Fruit fly (Drosophila melanogaster) whole organism, wandering third instar larva: ENCODE measurements around the gene Mal-B1.

Experiments
- CG32264 ChIP-seq: fragments of 200-800 bp; sonication (Bioruptor generic); optimal IDR thresholded peaks from 2 replicates; lab custom pipeline; 2016; ENCODE audit warnings: missing biosample characterization, missing genetic modification characterization
- CG9705 ChIP-seq: fragments of 200-800 bp; sonication (Bioruptor generic); optimal IDR thresholded peaks from 2 replicates; lab custom pipeline; 2018; ENCODE audit warnings: missing biosample characterization, mild to moderate bottlenecking, missing genetic modification characterization
- CrebA ChIP-seq: fragments of 200-800 bp; sonication (Bioruptor generic); optimal IDR thresholded peaks from 2 replicates; lab custom pipeline; 2016; ENCODE audit warnings: missing biosample characterization, mild to moderate bottlenecking, missing genetic modification characterization, borderline replicate concordance
- Dfd ChIP-seq: fragments of >200 bp; optimal IDR thresholded peaks from 2 replicates; lab custom pipeline; 2017; ENCODE audit warnings: missing biosample characterization, missing genetic modification characterization
- Dif ChIP-seq: fragments of 200-275, 200-300 bp; sonication (Bioruptor generic); optimal IDR thresholded peaks from 2 replicates; lab custom pipeline; 2018; ENCODE audit warnings: missing biosample characterization, missing genetic modification characterization; ENCODE audit not compliant: partially characterized antibody
- GATAd ChIP-seq: sonication (Bioruptor generic); optimal IDR thresholded peaks from 2 replicates; lab custom pipeline; 2016; ENCODE audit warnings: missing biosample characterization, missing genetic modification characterization
- HLH106 ChIP-seq: fragments of 200-800 bp; optimal IDR thresholded peaks from 3 replicates; lab custom pipeline; 2019; ENCODE audit warnings: missing biosample characterization, mild to moderate bottlenecking, missing genetic modification characterization, moderate library complexity
- Hnf4 ChIP-seq: fragments of 200-800 bp; sonication (Bioruptor generic); optimal IDR thresholded peaks from 2 replicates; lab custom pipeline; 2016; ENCODE audit warnings: missing biosample characterization, mild to moderate bottlenecking, missing genetic modification characterization
- Hr83 ChIP-seq: fragments of 200-300 bp; sonication (Bioruptor generic); optimal IDR thresholded peaks from 2 replicates; lab custom pipeline; 2016; ENCODE audit warnings: missing biosample characterization, mild to moderate bottlenecking, missing genetic modification characterization, moderate library complexity; ENCODE audit not compliant: poor library complexity, severe bottlenecking
- Jra ChIP-seq: sonication (Bioruptor generic); optimal IDR thresholded peaks from 2 replicates; lab custom pipeline; 2016; ENCODE audit warnings: missing biosample characterization, missing genetic modification characterization
- Myc ChIP-seq: fragments of >200 bp; optimal IDR thresholded peaks from 2 replicates; lab custom pipeline; 2017
- N ChIP-seq: fragments of >200 bp; optimal IDR thresholded peaks from 2 replicates; lab custom pipeline; 2018; ENCODE audit warnings: missing biosample characterization, missing external identifiers, missing genetic modification characterization
- OdsH ChIP-seq: fragments of 200-800 bp; sonication (Bioruptor generic); optimal IDR thresholded peaks from 2 replicates; lab custom pipeline; 2016; ENCODE audit warnings: missing biosample characterization, mild to moderate bottlenecking, missing genetic modification characterization
- Sp1 ChIP-seq: fragments of 200-800 bp; sonication (Bioruptor generic); optimal IDR thresholded peaks from 3 replicates; lab custom pipeline; 2019; ENCODE audit warnings: missing biosample characterization, mild to moderate bottlenecking, missing genetic modification characterization, moderate library complexity
- br ChIP-seq: fragments of 200-800 bp; sonication (Bioruptor generic); optimal IDR thresholded peaks from 2 replicates; lab custom pipeline; 2016; ENCODE audit warnings: missing biosample characterization, missing genetic modification characterization
- brk ChIP-seq: fragments of 200-800 bp; sonication (Bioruptor generic); optimal IDR thresholded peaks from 2 replicates; lab custom pipeline; 2016; ENCODE audit warnings: missing biosample characterization, mild to moderate bottlenecking, missing genetic modification characterization
- dl ChIP-seq, 2 experiments: fragments of 175-275, 200-275 bp in 1 of 2; fragments of 200-275 bp in 1 of 2; sonication (Bioruptor generic); optimal IDR thresholded peaks; lab custom pipeline; 2018; ENCODE audit warnings: mild to moderate bottlenecking in 2 of 2, missing biosample characterization in 2 of 2, missing genetic modification characterization in 2 of 2, moderate library complexity in 2 of 2; ENCODE audit not compliant: partially characterized antibody in 2 of 2, insufficient read depth in 1 of 2
- dmrt93B ChIP-seq: fragments of 200-800 bp; sonication (Bioruptor generic); optimal IDR thresholded peaks from 2 replicates; lab custom pipeline; 2018; ENCODE audit warnings: missing biosample characterization, mild to moderate bottlenecking, missing genetic modification characterization
- dsf ChIP-seq: sonication (Bioruptor generic); optimal IDR thresholded peaks from 2 replicates; lab custom pipeline; 2016; ENCODE audit warnings: missing biosample characterization, missing genetic modification characterization, borderline replicate concordance
- ey ChIP-seq: fragments of 200-800 bp; sonication (Bioruptor generic); optimal IDR thresholded peaks from 2 replicates; lab custom pipeline; 2016; ENCODE audit warnings: missing biosample characterization, missing genetic modification characterization
- foxo ChIP-seq, 2 experiments: fragments of 200-800 bp; sonication (Bioruptor generic); optimal IDR thresholded peaks; 2 replicates in 1 of 2; 3 replicates in 1 of 2; lab custom pipeline; 2016 to 2017; ENCODE audit warnings: missing biosample characterization in 2 of 2, missing genetic modification characterization in 2 of 2
- fru ChIP-seq: fragments of 200-800 bp; sonication (Bioruptor generic); optimal IDR thresholded peaks from 3 replicates; lab custom pipeline; 2016; ENCODE audit warnings: missing biosample characterization, mild to moderate bottlenecking, missing genetic modification characterization
- h ChIP-seq: fragments of 200-800 bp; sonication (Bioruptor generic); optimal IDR thresholded peaks from 3 replicates; lab custom pipeline; 2016; ENCODE audit warnings: missing biosample characterization, mild to moderate bottlenecking, missing genetic modification characterization
- jim ChIP-seq: fragments of 175-275, 200-325 bp; sonication (Bioruptor generic); optimal IDR thresholded peaks from 2 replicates; lab custom pipeline; 2016; ENCODE audit warnings: missing biosample characterization, mild to moderate bottlenecking, missing genetic modification characterization
- lola ChIP-seq: fragments of >200 bp; optimal IDR thresholded peaks from 2 replicates; lab custom pipeline; 2017; ENCODE audit warnings: missing biosample characterization, missing genetic modification characterization
- psq ChIP-seq: fragments of 200-800 bp; sonication (Bioruptor generic); optimal IDR thresholded peaks from 3 replicates; lab custom pipeline; 2017; ENCODE audit warnings: missing biosample characterization, mild to moderate bottlenecking, missing genetic modification characterization, moderate library complexity
- rgr ChIP-seq: fragments of 200-800 bp; sonication (Bioruptor generic); optimal IDR thresholded peaks from 3 replicates; lab custom pipeline; 2016; ENCODE audit warnings: missing biosample characterization, mild to moderate bottlenecking, missing genetic modification characterization
- sv ChIP-seq: fragments of 200-800 bp; sonication (Bioruptor generic); optimal IDR thresholded peaks from 3 replicates; lab custom pipeline; 2016; ENCODE audit warnings: missing biosample characterization, missing genetic modification characterization
- tai ChIP-seq: sonication (Bioruptor generic); optimal IDR thresholded peaks from 2 replicates; lab custom pipeline; 2016; ENCODE audit warnings: missing biosample characterization, missing genetic modification characterization
- usp ChIP-seq: fragments of >200 bp; optimal IDR thresholded peaks from 2 replicates; lab custom pipeline; 2017; ENCODE audit warnings: missing biosample characterization, missing genetic modification characterization

Gene Mal-B1

dm6 chr2L:11813665-11814087 is 33.4 kb upstream of the Mal-B1 start, which contains the start of gene CycY:
Gene CycY, minus strand, starts transcription at chr2L:11813780.
- TF ChIP-seq jim (GFP tag; lab: Kevin White, UChicago), result no peak
- TF ChIP-seq HLH106 (tag; lab: Kevin White, UChicago), result peak; percentile 5
- TF ChIP-seq Dif, result no peak
- TF ChIP-seq foxo (GFP tag; optimal IDR thresholded peaks at IDR 0.05; lab: Kevin White, UChicago), result peak in 1 of 2 experiments; percentile 11
- TF ChIP-seq brk (GFP tag; lab: Kevin White, UChicago), result peak; percentile 63
- peak; percentile 3 for TF ChIP-seq Sp1 (GFP tag; lab: Kevin White, UChicago)

- TF ChIP-seq h (GFP tag; lab: Kevin White, UChicago) (peak; percentile 41), sv (peak; percentile 62), Dfd (GFP tag; lab: Kevin White, UChicago) (no peak), jim (GFP tag; lab: Kevin White, UChicago) (no peak), HLH106 (tag; lab: Kevin White, UChicago) (peak; percentile 34), br (GFP tag; lab: Kevin White, UChicago) (peak; percentile 13), dmrt93B (GFP tag; lab: Kevin White, UChicago) (peak; percentile 54), Hr83 (GFP tag; lab: Kevin White, UChicago) (peak; percentile 4), Hnf4 (no peak), rgr (peak; percentile 44), dsf (no peak), CG9705 (GFP tag; lab: Kevin White, UChicago) (peak; percentile 53)
Measured at dm6 chr2L:11816376-11816775, 30.6 kb upstream of the Mal-B1 start.

dm6 chr2L:11823470-11824162 is 23.4 kb upstream of the Mal-B1 start:
- TF ChIP-seq Hnf4 (no peak), usp (GFP tag; lab: Kevin White, UChicago) (no peak), Hr83 (GFP tag; lab: Kevin White, UChicago) (no peak), psq (GFP tag; lab: Kevin White, UChicago) (no peak), OdsH (GFP tag; lab: Kevin White, UChicago) (no peak), sv (no peak), HLH106 (tag; lab: Kevin White, UChicago) (no peak), tai (no peak), Myc (no peak), Dif (no peak), Jra (GFP tag; lab: Kevin White, UChicago) (no peak), CG32264 (GFP tag; lab: Kevin White, UChicago) (no peak), CrebA (GFP tag; lab: Kevin White, UChicago) (no peak), jim (GFP tag; lab: Kevin White, UChicago) (no peak), N (no peak), dmrt93B (GFP tag; lab: Kevin White, UChicago) (no peak), dl (GFP tag; optimal IDR thresholded peaks at IDR 0.05; lab: Kevin White, UChicago; ENCODE audit: insufficient read depth in 1 of 2, partially characterized antibody in 2 of 2) (no peak), dsf (no peak), ey (GFP tag; lab: Kevin White, UChicago) (no peak)

dm6 chr2L:11829277-11829676 is 17.7 kb upstream of the Mal-B1 start, which contains the start of gene esc:
Gene esc, minus strand, starts transcription at chr2L:11829405.
- no peak for TF ChIP-seq N
- peak; percentile 3 for TF ChIP-seq fru (GFP tag; lab: Kevin White, UChicago)
- peak; percentile 15 for TF ChIP-seq ey (GFP tag; lab: Kevin White, UChicago)
- no peak for TF ChIP-seq lola (GFP tag; lab: Kevin White, UChicago)
- peak; percentile 32 for TF ChIP-seq h (GFP tag; lab: Kevin White, UChicago)
- no peak for TF ChIP-seq Jra (GFP tag; lab: Kevin White, UChicago)
- peak in 1 of 2 experiments; percentile 58 for TF ChIP-seq foxo (GFP tag; optimal IDR thresholded peaks at IDR 0.05; lab: Kevin White, UChicago)
- TF ChIP-seq Hr83 (GFP tag; lab: Kevin White, UChicago), result peak; percentile 68

- no peak for TF ChIP-seq HLH106 (tag; lab: Kevin White, UChicago)
- no peak for TF ChIP-seq brk (GFP tag; lab: Kevin White, UChicago)
- TF ChIP-seq GATAd (GFP tag; lab: Kevin White, UChicago), result no peak
- no peak for TF ChIP-seq N
- TF ChIP-seq Sp1 (GFP tag; lab: Kevin White, UChicago), result no peak
Measured at dm6 chr2L:11833786-11834185, 13.2 kb upstream of the Mal-B1 start, which contains the start of gene CG45011. Gene CG45011, plus strand, starts transcription at chr2L:11834086.
